Fruit fly (Drosophila melanogaster): Measurements from ENCODE around the gene CG13481.

dm6 chr3L:14369607-14370006 is at the start of gene CG13481:
- TF ChIP-seq CG8478 (optimal IDR thresholded peaks at IDR 0.05): no peak
- no peak for TF ChIP-seq CTCF (optimal IDR thresholded peaks at IDR 0.05)
